Fruit fly (Drosophila melanogaster) whole organism, embryonic: ENCODE measurements around the gene pes.

Experiments used
- Ada2b ChIP-seq: fragments of 200-800 bp; sonication (Bioruptor generic); IDR thresholded peaks from 2 replicates; pipeline ENCODE4 v1.3.6; 2022; ENCODE audit warnings: missing biosample characterization, missing genetic modification characterization
- BEAF-32 ChIP-seq: fragments of 200-800 bp; sonication (Bioruptor generic); optimal IDR thresholded peaks from 3 replicates; lab custom pipeline; 2017; ENCODE audit warnings: missing biosample characterization, missing genetic modification characterization, mild to moderate bottlenecking, moderate library complexity, missing genetic modification reagents
- CG10321 ChIP-seq: fragments of 200-800 bp; sonication (Bioruptor generic); IDR thresholded peaks from 2 replicates; pipeline ENCODE4 v1.3.6; 2022; ENCODE audit warnings: missing biosample characterization, missing genetic modification characterization
- CG10959 ChIP-seq: fragments of 200-800 bp; sonication (Bioruptor generic); IDR thresholded peaks from 2 replicates; pipeline ENCODE4 v1.3.6; 2022; ENCODE audit warnings: missing biosample characterization, missing genetic modification characterization
- CG11247 ChIP-seq: fragments of 200-800 bp; sonication (Bioruptor generic); IDR thresholded peaks from 2 replicates; pipeline ENCODE4 v1.3.6; 2022; ENCODE audit warnings: missing biosample characterization, missing genetic modification characterization
- CG11695 ChIP-seq: fragments of 200-800 bp; sonication (Bioruptor generic); IDR thresholded peaks from 3 replicates; pipeline ENCODE4 v1.3.6; 2022; ENCODE audit warnings: missing biosample characterization, missing genetic modification characterization
- CG13424 ChIP-seq: fragments of 200-800 bp; sonication (Bioruptor generic); optimal IDR thresholded peaks from 2 replicates; lab custom pipeline; 2019; ENCODE audit warnings: missing biosample characterization, mild to moderate bottlenecking, missing genetic modification characterization, moderate library complexity
- CG13894 ChIP-seq: fragments of 200-800 bp; sonication (Bioruptor generic); optimal IDR thresholded peaks from 3 replicates; lab custom pipeline; 2018; ENCODE audit warnings: missing biosample characterization, mild to moderate bottlenecking, missing genetic modification characterization, moderate library complexity
- CG14710 ChIP-seq: fragments of 200-800 bp; sonication (Bioruptor generic); optimal IDR thresholded peaks from 3 replicates; lab custom pipeline; 2019; ENCODE audit warnings: missing biosample characterization, mild to moderate bottlenecking, missing genetic modification characterization, moderate library complexity
- CG1647 ChIP-seq: fragments of 200-800 bp; sonication (Bioruptor generic); optimal IDR thresholded peaks from 3 replicates; lab custom pipeline; 2016; ENCODE audit warnings: missing biosample characterization, missing genetic modification characterization
- CG17328 ChIP-seq: fragments of 200-800 bp; sonication (Bioruptor generic); IDR thresholded peaks from 2 replicates; pipeline ENCODE4 v1.3.6; 2022; ENCODE audit warnings: missing biosample characterization, missing genetic modification characterization
- CG17359 ChIP-seq: fragments of 200-800 bp; sonication (Bioruptor generic); optimal IDR thresholded peaks from 3 replicates; lab custom pipeline; 2018; ENCODE audit warnings: missing biosample characterization, mild to moderate bottlenecking, missing genetic modification characterization, moderate library complexity
- CG1792 ChIP-seq: fragments of 200-800 bp; sonication (Bioruptor generic); optimal IDR thresholded peaks from 2 replicates; lab custom pipeline; 2016; ENCODE audit warnings: missing biosample characterization, missing genetic modification characterization
- CG33213 ChIP-seq: fragments of 200-800 bp; sonication (Bioruptor generic); optimal IDR thresholded peaks from 3 replicates; lab custom pipeline; 2016; ENCODE audit warnings: missing biosample characterization, missing genetic modification characterization
- CG4617 ChIP-seq: fragments of 200-800 bp; sonication (Bioruptor generic); optimal IDR thresholded peaks from 3 replicates; lab custom pipeline; 2016; ENCODE audit warnings: missing biosample characterization, missing genetic modification characterization, borderline replicate concordance
- CG4707 ChIP-seq: fragments of 200-800 bp; sonication (Bioruptor generic); optimal IDR thresholded peaks from 2 replicates; lab custom pipeline; 2018; ENCODE audit warnings: missing biosample characterization, mild to moderate bottlenecking, missing genetic modification characterization, moderate library complexity
- CG4854 ChIP-seq: fragments of 200-800 bp; sonication (Bioruptor generic); optimal IDR thresholded peaks from 2 replicates; lab custom pipeline; 2016; ENCODE audit warnings: missing biosample characterization, missing genetic modification characterization, inconsistent platforms
- CG7745 ChIP-seq: fragments of 200-800 bp; sonication (Bioruptor generic); optimal IDR thresholded peaks from 2 replicates; lab custom pipeline; 2018; ENCODE audit warnings: missing biosample characterization, mild to moderate bottlenecking, missing genetic modification characterization, moderate library complexity
- CrebB ChIP-seq: fragments of 200-800 bp; sonication (Bioruptor generic); optimal IDR thresholded peaks from 3 replicates; lab custom pipeline; 2018; ENCODE audit warnings: missing biosample characterization, mild to moderate bottlenecking, missing genetic modification characterization
- D19B ChIP-seq: fragments of 200-800 bp; sonication (Bioruptor generic); optimal IDR thresholded peaks from 2 replicates; lab custom pipeline; 2017; ENCODE audit warnings: missing biosample characterization, mild to moderate bottlenecking, missing genetic modification characterization
- Dip2 ChIP-seq: fragments of 200-800 bp; sonication (Bioruptor generic); IDR thresholded peaks from 2 replicates; pipeline ENCODE4 v1.3.6; 2022; ENCODE audit warnings: missing biosample characterization, missing genetic modification characterization
- Ets65A ChIP-seq: fragments of 200-800 bp; sonication (Bioruptor generic); peaks from one replicate; lab custom pipeline; 2016; ENCODE audit warnings: missing biosample characterization, missing genetic modification characterization
- Fer3 ChIP-seq: fragments of 200-800 bp; sonication (Bioruptor generic); optimal IDR thresholded peaks from 2 replicates; lab custom pipeline; 2018; ENCODE audit warnings: missing biosample characterization, mild to moderate bottlenecking, missing genetic modification characterization, moderate library complexity
- Gsc ChIP-seq: fragments of 200-800 bp; sonication (Bioruptor generic); IDR thresholded peaks from 2 replicates; pipeline ENCODE4 v1.3.6; 2022; ENCODE audit warnings: missing biosample characterization, missing genetic modification characterization
- Jarid2 ChIP-seq: fragments of 200-800 bp; sonication (Bioruptor generic); optimal IDR thresholded peaks from 3 replicates; lab custom pipeline; 2017; ENCODE audit warnings: mild to moderate bottlenecking, missing biosample characterization, missing genetic modification reagents, missing genetic modification characterization
- Myb ChIP-seq: fragments of 200-800 bp; sonication (Bioruptor generic); optimal IDR thresholded peaks from 2 replicates; lab custom pipeline; 2016; ENCODE audit warnings: missing biosample characterization, missing genetic modification characterization
- NK7.1 ChIP-seq: fragments of 200-800 bp; sonication (Bioruptor generic); optimal IDR thresholded peaks from 3 replicates; lab custom pipeline; 2016; ENCODE audit warnings: missing biosample characterization, missing genetic modification characterization
- Side ChIP-seq: fragments of 200-800 bp; sonication (Bioruptor generic); optimal IDR thresholded peaks from 2 replicates; lab custom pipeline; 2016; ENCODE audit warnings: missing biosample characterization, missing genetic modification characterization
- Spps ChIP-seq: fragments of 200-800 bp; sonication (Bioruptor generic); optimal IDR thresholded peaks from 2 replicates; lab custom pipeline; 2018; ENCODE audit warnings: missing biosample characterization, mild to moderate bottlenecking, missing genetic modification characterization
- Trl ChIP-seq, 3 experiments: fragments of >200 bp in 2 of 3; fragments of 200-800 bp in 1 of 3; sonication (Bioruptor generic) in 1 of 3; optimal IDR thresholded peaks; 2 replicates in 1 of 3; 3 replicates in 2 of 3; lab custom pipeline; 2016 to 2017; ENCODE audit warnings: missing biosample characterization in 1 of 3, missing genetic modification characterization in 1 of 3
- Usf ChIP-seq: fragments of 200-800 bp; sonication (Bioruptor generic); optimal IDR thresholded peaks from 2 replicates; lab custom pipeline; 2017; ENCODE audit warnings: missing genotype, missing biosample characterization, missing genetic modification characterization
- Xbp1 ChIP-seq: fragments of 200-800 bp; sonication (Bioruptor generic); optimal IDR thresholded peaks from 3 replicates; lab custom pipeline; 2016; ENCODE audit warnings: missing biosample characterization, mild to moderate bottlenecking, missing genetic modification characterization
- Xrp1 ChIP-seq: fragments of 200-800 bp; sonication (Bioruptor generic); IDR thresholded peaks from 2 replicates; pipeline ENCODE4 v1.3.6; 2022; ENCODE audit warnings: missing biosample characterization, missing genetic modification characterization
- ab ChIP-seq: fragments of 200-800 bp; sonication (Bioruptor generic); optimal IDR thresholded peaks from 2 replicates; lab custom pipeline; 2016; ENCODE audit warnings: missing biosample characterization, missing genetic modification characterization
- az2 ChIP-seq: fragments of 200-800 bp; sonication (Bioruptor generic); optimal IDR thresholded peaks from 3 replicates; lab custom pipeline; 2016; ENCODE audit warnings: missing biosample characterization, missing genetic modification characterization
- dati ChIP-seq: fragments of 200-800 bp; sonication (Bioruptor generic); IDR thresholded peaks from 2 replicates; pipeline ENCODE4 v1.3.6; 2022; ENCODE audit warnings: missing biosample characterization, missing genetic modification characterization
- gcm ChIP-seq: fragments of 200-800 bp; sonication (Bioruptor generic); optimal IDR thresholded peaks from 2 replicates; lab custom pipeline; 2019; ENCODE audit warnings: missing biosample characterization, mild to moderate bottlenecking, missing genetic modification characterization, moderate library complexity
- gt ChIP-seq: fragments of 200-800 bp; sonication (Bioruptor generic); IDR thresholded peaks from 2 replicates; pipeline ENCODE4 v1.3.6; 2022; ENCODE audit warnings: missing biosample characterization, missing genetic modification characterization
- her ChIP-seq: fragments of 200-800 bp; sonication (Bioruptor generic); optimal IDR thresholded peaks from 2 replicates; lab custom pipeline; 2016; ENCODE audit warnings: missing biosample characterization, missing genetic modification characterization
- jing ChIP-seq: fragments of 200-800 bp; sonication (Bioruptor generic); optimal IDR thresholded peaks from 2 replicates; lab custom pipeline; 2018; ENCODE audit warnings: missing biosample characterization, mild to moderate bottlenecking, missing genetic modification characterization
- lola ChIP-seq, 3 experiments: fragments of >200 bp in 2 of 3; fragments of 200-800 bp in 1 of 3; sonication (Bioruptor generic) in 1 of 3; optimal IDR thresholded peaks; 2 replicates each; lab custom pipeline; 2017 to 2019; ENCODE audit warnings: missing biosample characterization in 3 of 3, missing genetic modification characterization in 3 of 3, mild to moderate bottlenecking in 1 of 3, moderate library complexity in 1 of 3
- nmo ChIP-seq: fragments of 200-800 bp; sonication (Bioruptor generic); optimal IDR thresholded peaks from 2 replicates; lab custom pipeline; 2018; ENCODE audit warnings: missing biosample characterization, mild to moderate bottlenecking, missing genetic modification characterization, moderate library complexity
- onecut ChIP-seq: fragments of 200-800 bp; sonication (Bioruptor generic); IDR thresholded peaks from 2 replicates; pipeline ENCODE4 v1.3.6; 2022; ENCODE audit warnings: missing biosample characterization, missing genetic modification characterization
- org-1 ChIP-seq: fragments of 200-800 bp; sonication (Bioruptor generic); optimal IDR thresholded peaks from 2 replicates; lab custom pipeline; 2017; ENCODE audit warnings: missing biosample characterization, missing genetic modification characterization
- ro ChIP-seq: fragments of 200-800 bp; sonication (Bioruptor generic); IDR thresholded peaks from 2 replicates; pipeline ENCODE4 v1.3.6; 2022; ENCODE audit warnings: missing biosample characterization, missing genetic modification characterization
- sens ChIP-seq: fragments of 200-800 bp; sonication (Bioruptor generic); peaks from one replicate; lab custom pipeline; 2016; ENCODE audit warnings: missing biosample characterization, missing genetic modification characterization
- stc ChIP-seq: fragments of 200-800 bp; sonication (Bioruptor generic); IDR thresholded peaks from 2 replicates; pipeline ENCODE4 v1.3.6; 2022; ENCODE audit warnings: missing biosample characterization, missing genetic modification characterization
- trem ChIP-seq: fragments of 200-800 bp; optimal IDR thresholded peaks from 3 replicates; lab custom pipeline; 2019; ENCODE audit warnings: missing biosample characterization, mild to moderate bottlenecking, missing genetic modification characterization, moderate library complexity
- unpg ChIP-seq: fragments of 200-800 bp; sonication (Bioruptor generic); optimal IDR thresholded peaks from 3 replicates; lab custom pipeline; 2018; ENCODE audit warnings: missing biosample characterization, mild to moderate bottlenecking, missing genetic modification characterization, moderate library complexity
- vvl ChIP-seq: fragments of 200-800 bp; sonication (Bioruptor generic); IDR thresholded peaks from 2 replicates; pipeline ENCODE4 v1.3.6; 2022; ENCODE audit warnings: missing biosample characterization, missing genetic modification characterization

The pes gene

dm6 chr2L:7984889-7985514, 9.0 kb downstream of the pes start (continued):
- TF ChIP-seq az2 (peak; percentile 19), gt (GFP tag; lab: Robert Waterston, UW) (no peak), ro (GFP tag; lab: Robert Waterston, UW) (no peak), Spps (tag; lab: Kevin White, UChicago) (no peak), lola (GFP tag; optimal IDR thresholded peaks at IDR 0.05; lab: Kevin White, UChicago) (no peak), CG10321 (GFP tag; lab: Robert Waterston, UW) (no peak), BEAF-32 (GFP tag; lab: Kevin White, UChicago) (no peak), CG4707 (GFP tag; lab: Kevin White, UChicago) (no peak), CG13894 (tag; lab: Kevin White, UChicago) (no peak), CG7745 (tag; lab: Kevin White, UChicago) (no peak), vvl (GFP tag; lab: Robert Waterston, UW) (peak; percentile 45; the same call in 1 of the 2 replicates), ab (GFP tag; lab: Kevin White, UChicago) (no peak), Usf (no peak), Side (no peak), Fer3 (tag; lab: Kevin White, UChicago) (no peak), Ada2b (GFP tag; lab: Robert Waterston, UW) (0 out of 2 replicates have a peak, but pooled peaks have one; percentile 12), NK7.1 (GFP tag; lab: Kevin White, UChicago) (peak; percentile 21), CG4617 (GFP tag; lab: Kevin White, UChicago) (no peak), CG1647 (GFP tag; lab: Kevin White, UChicago) (no peak), trem (tag; lab: Kevin White, UChicago) (peak; percentile 5), Gsc (GFP tag; lab: Robert Waterston, UW) (no peak), CG14710 (tag; lab: Kevin White, UChicago) (peak; percentile 7), CG11247 (GFP tag; lab: Robert Waterston, UW) (no peak), unpg (peak; percentile 21), CG1792 (GFP tag; lab: Kevin White, UChicago) (no peak), CG17328 (no peak), CG13424 (tag; lab: Kevin White, UChicago) (peak; percentile 5), CG10959 (GFP tag; lab: Robert Waterston, UW) (no peak), CG4854 (GFP tag; lab: Kevin White, UChicago) (no peak), CG17359 (tag; lab: Kevin White, UChicago) (peak; percentile 26), Dip2 (GFP tag; lab: Robert Waterston, UW) (no peak), dati (GFP tag; lab: Robert Waterston, UW) (no peak), org-1 (GFP tag; lab: Kevin White, UChicago) (no peak), her (GFP tag; lab: Kevin White, UChicago) (no peak), nmo (GFP tag; lab: Kevin White, UChicago) (peak; percentile 19), Jarid2 (peak; percentile 21), Xrp1 (GFP tag; lab: Robert Waterston, UW) (no peak), Myb (GFP tag; lab: Kevin White, UChicago) (no peak), Xbp1 (peak; percentile 9), D19B (GFP tag; lab: Kevin White, UChicago) (peak; percentile 79), stc (GFP tag; lab: Robert Waterston, UW) (no peak), Ets65A (peak; percentile 92), sens (peak; percentile 86), Trl (optimal IDR thresholded peaks at IDR 0.05; lab: Kevin White, UChicago) (peak; percentile 27 to 38), Trl (GFP tag; optimal IDR thresholded peaks at IDR 0.05; lab: Kevin White, UChicago) (peak; percentile 7), CG11695 (GFP tag; lab: Robert Waterston, UW) (0 out of 3 replicates have a peak, but pooled peaks have one; percentile 36), onecut (peak; percentile 23; the same call in 1 of the 2 replicates), CG33213 (GFP tag; lab: Kevin White, UChicago) (peak; percentile 34), gcm (GFP tag; lab: Kevin White, UChicago) (no peak), CrebB (tag; lab: Kevin White, UChicago) (no peak), jing (no peak)
